Fruit fly (Drosophila melanogaster): ENCODE data around the gene Tmem43.

Tmem43 gene

DNA sequence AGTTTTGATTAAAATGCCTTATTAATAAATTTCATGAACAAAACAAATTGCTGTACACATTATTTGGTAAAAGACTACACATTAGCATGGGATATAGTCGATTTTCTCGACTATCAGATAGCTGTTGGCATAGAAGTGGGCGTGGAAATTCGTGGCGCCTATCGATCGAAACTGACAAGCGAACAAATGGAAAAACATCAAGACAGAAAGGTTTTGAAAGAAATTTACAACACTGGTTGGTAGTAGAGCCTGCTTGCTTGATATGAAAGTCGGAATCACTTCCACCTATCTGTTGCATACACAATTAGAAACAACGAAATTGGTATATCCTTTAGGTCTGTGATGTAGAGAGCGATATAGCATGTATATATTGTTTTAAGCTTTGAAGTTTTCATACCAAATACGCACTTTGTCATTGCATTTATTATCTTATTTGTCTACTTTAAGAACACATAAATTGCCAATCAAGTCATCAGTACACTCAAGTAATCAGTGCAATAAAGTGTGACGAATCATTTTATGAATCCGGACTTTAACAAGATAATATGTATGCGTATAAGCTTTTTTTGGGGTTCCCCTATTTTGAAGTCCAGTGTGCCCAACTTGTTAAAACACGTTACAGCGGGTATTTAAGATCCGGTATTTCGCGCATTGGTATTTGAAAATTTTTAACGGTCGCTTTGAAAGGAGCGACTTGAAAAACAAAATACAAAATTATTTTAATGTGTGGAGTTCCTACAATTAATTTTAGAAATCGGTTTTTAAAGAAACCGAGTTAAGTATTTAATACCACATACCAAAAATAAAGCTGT, 1.1 kb upstream of the Tmem43 start (continued):
- no peak for TF ChIP-seq CG6683 (GFP tag; optimal IDR thresholded peaks at IDR 0.05)
- no peak for TF ChIP-seq hb (GFP tag; IDR thresholded peaks at IDR 0.05; ENCODE audit: partially characterized antibody)
- TF ChIP-seq Elba2 (GFP tag; optimal IDR thresholded peaks at IDR 0.05): no peak
- TF ChIP-seq chif (GFP tag; optimal IDR thresholded peaks at IDR 0.05): no peak
- TF ChIP-seq otp (GFP tag; IDR thresholded peaks at IDR 0.05): no peak
- no peak for TF ChIP-seq HLH54F (GFP tag; optimal IDR thresholded peaks at IDR 0.05)
- TF ChIP-seq CG14050 (GFP tag; IDR thresholded peaks at IDR 0.05): no peak
- no peak for TF ChIP-seq cg (GFP tag; optimal IDR thresholded peaks at IDR 0.05)
- no peak for TF ChIP-seq CG13123 (GFP tag; optimal IDR thresholded peaks at IDR 0.05)
- TF ChIP-seq klu (GFP tag; IDR thresholded peaks at IDR 0.05): no peak
- no peak for TF ChIP-seq Hmr (GFP tag; optimal IDR thresholded peaks at IDR 0.05)
- no peak for TF ChIP-seq CG9817 (tag; optimal IDR thresholded peaks at IDR 0.05)
- no peak for TF ChIP-seq CG3065 (GFP tag; optimal IDR thresholded peaks at IDR 0.05)
- TF ChIP-seq chm (GFP tag; IDR thresholded peaks at IDR 0.05): no peak
- TF ChIP-seq CG9797 (GFP tag; optimal IDR thresholded peaks at IDR 0.05): peak; percentile 24
- no peak for TF ChIP-seq vnd (GFP tag; IDR thresholded peaks at IDR 0.05; ENCODE audit: partially characterized antibody)
- TF ChIP-seq sens-2 (GFP tag; IDR thresholded peaks at IDR 0.05): no peak
- no peak for TF ChIP-seq Dbx (GFP tag; IDR thresholded peaks at IDR 0.05)
- peak; percentile 57 for TF ChIP-seq Dp (GFP tag; optimal IDR thresholded peaks at IDR 0.05)
- TF ChIP-seq tgo (GFP tag; IDR thresholded peaks at IDR 0.05): no peak
- TF ChIP-seq CG1233 (GFP tag; optimal IDR thresholded peaks at IDR 0.05): no peak
- no peak for TF ChIP-seq sr (GFP tag; IDR thresholded peaks at IDR 0.05)
- no peak for TF ChIP-seq Antp (GFP tag; optimal IDR thresholded peaks at IDR 0.05)
- TF ChIP-seq tap (tag; optimal IDR thresholded peaks at IDR 0.05): no peak
- peak; percentile 83 for TF ChIP-seq CoRest (tag; optimal IDR thresholded peaks at IDR 0.05)
- no peak for TF ChIP-seq jigr1 (GFP tag; IDR thresholded peaks at IDR 0.05)
- TF ChIP-seq CG12391 (tag; optimal IDR thresholded peaks at IDR 0.05): no peak
- TF ChIP-seq CG30020 (tag; optimal IDR thresholded peaks at IDR 0.05): no peak
- no peak for TF ChIP-seq CG6689 (GFP tag; IDR thresholded peaks at IDR 0.05)
- TF ChIP-seq CG9215 (GFP tag; IDR thresholded peaks at IDR 0.05): no peak
- TF ChIP-seq psq (GFP tag; optimal IDR thresholded peaks at IDR 0.05): no peak
- no peak for TF ChIP-seq Sry-β (GFP tag; optimal IDR thresholded peaks at IDR 0.05)
- no peak for TF ChIP-seq Awh (GFP tag; IDR thresholded peaks at IDR 0.05)
- no peak for TF ChIP-seq kah (GFP tag; optimal IDR thresholded peaks at IDR 0.05)
- no peak for TF ChIP-seq Hr78 (GFP tag; optimal IDR thresholded peaks at IDR 0.05)
- no peak for TF ChIP-seq esg (GFP tag; conservative IDR thresholded peaks at IDR 0.05)
- TF ChIP-seq nau (GFP tag; optimal IDR thresholded peaks at IDR 0.05): no peak
- TF ChIP-seq CG10209 (GFP tag; optimal IDR thresholded peaks at IDR 0.05): no peak
- no peak for TF ChIP-seq CG11093 (GFP tag; IDR thresholded peaks at IDR 0.05)
- peak; percentile 41; the same call in 1 of the 2 replicates for TF ChIP-seq amos (GFP tag; IDR thresholded peaks at IDR 0.05; ENCODE audit: partially characterized antibody)
- peak; percentile 7 for TF ChIP-seq Ets97D (GFP tag; optimal IDR thresholded peaks at IDR 0.05)
- no peak for TF ChIP-seq CG16779 (GFP tag; IDR thresholded peaks at IDR 0.05)
- TF ChIP-seq CG8089 (GFP tag; optimal IDR thresholded peaks at IDR 0.05): no peak
- TF ChIP-seq sd (tag; optimal IDR thresholded peaks at IDR 0.05): no peak
- peak; percentile 48 for TF ChIP-seq Lhr (GFP tag; optimal IDR thresholded peaks at IDR 0.05)
- no peak for TF ChIP-seq pita (GFP tag; optimal IDR thresholded peaks at IDR 0.05)
- no peak for TF ChIP-seq unc-4 (GFP tag; IDR thresholded peaks at IDR 0.05; ENCODE audit: partially characterized antibody)
- no peak for TF ChIP-seq CG11696 (GFP tag; IDR thresholded peaks at IDR 0.05)
- TF ChIP-seq Dfd (GFP tag; optimal IDR thresholded peaks at IDR 0.05): no peak
- TF ChIP-seq wdn (GFP tag; IDR thresholded peaks at IDR 0.05): no peak
